Worm (Caenorhabditis elegans): Measurements from ENCODE around the gene tald-1.
A peak's percentile ranks its signal among the peaks of the same experiment; 100 is the strongest.

The tald-1 gene

DNA sequence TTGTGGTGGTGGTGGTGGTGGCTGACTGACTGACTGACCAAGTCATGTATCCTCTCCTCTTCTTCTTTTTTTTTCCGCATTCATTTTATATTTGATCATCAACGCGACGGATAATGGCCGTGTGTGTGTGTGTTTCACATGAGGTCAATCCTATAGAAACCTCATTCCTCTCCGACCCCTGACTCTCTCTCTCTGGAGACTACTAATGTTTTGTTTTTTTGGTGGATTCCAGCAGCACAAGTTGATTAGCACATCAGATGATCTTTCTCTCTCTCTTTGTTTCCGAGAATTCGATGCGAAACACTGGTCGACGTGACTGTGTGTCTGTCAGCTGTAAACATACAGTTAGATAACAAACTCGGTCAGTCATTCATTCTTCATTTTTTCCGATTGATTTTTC is 18.7 kb downstream of the tald-1 start, which contains the start of gene Y24D9A.7 (continued):
- TF ChIP-seq mep-1 (tag; optimal IDR thresholded peaks at IDR 0.05) = peak; percentile 18
- no peak for TF ChIP-seq ceh-32 (tag; optimal IDR thresholded peaks at IDR 0.05; ENCODE audit: poor library complexity)
- no peak for TF ChIP-seq Y75B8A.6 (GFP tag; IDR thresholded peaks at IDR 0.05)
- TF ChIP-seq cey-2 (tag; optimal IDR thresholded peaks at IDR 0.05; ENCODE audit: borderline replicate concordance, insufficient read depth) = no peak
- no peak for TF ChIP-seq nhr-48 (tag; optimal IDR thresholded peaks at IDR 0.05)
- TF ChIP-seq tag-97 (GFP tag; IDR thresholded peaks at IDR 0.05) = no peak
- TF ChIP-seq mxl-3 (GFP tag; optimal IDR thresholded peaks at IDR 0.05) = no peak
- no peak for TF ChIP-seq saeg-2 (GFP tag; IDR thresholded peaks at IDR 0.05)
- no peak for TF ChIP-seq attf-4 (tag; optimal IDR thresholded peaks at IDR 0.05)
- TF ChIP-seq F37D6.2 (tag; optimal IDR thresholded peaks at IDR 0.05) = no peak
- TF ChIP-seq lin-38 (GFP tag; IDR thresholded peaks at IDR 0.05) = no peak
- TF ChIP-seq fos-1 (tag; optimal IDR thresholded peaks at IDR 0.05) = no peak
- TF ChIP-seq Y105C5A.15 (GFP tag; IDR thresholded peaks at IDR 0.05) = no peak
- peak; percentile 54 for TF ChIP-seq dve-1 (tag; optimal IDR thresholded peaks at IDR 0.05; ENCODE audit: insufficient read depth)
- TF ChIP-seq set-16 (GFP tag; IDR thresholded peaks at IDR 0.05) = no peak
- TF ChIP-seq spr-1 (tag; optimal IDR thresholded peaks at IDR 0.05) = no peak
- peak; percentile 13 for TF ChIP-seq nhr-11 (tag; optimal IDR thresholded peaks at IDR 0.05)
- peak; percentile 56 for TF ChIP-seq nhr-28 (tag; optimal IDR thresholded peaks at IDR 0.05)
- TF ChIP-seq snpc-4 (tag; optimal IDR thresholded peaks at IDR 0.05) = no peak

DNA sequence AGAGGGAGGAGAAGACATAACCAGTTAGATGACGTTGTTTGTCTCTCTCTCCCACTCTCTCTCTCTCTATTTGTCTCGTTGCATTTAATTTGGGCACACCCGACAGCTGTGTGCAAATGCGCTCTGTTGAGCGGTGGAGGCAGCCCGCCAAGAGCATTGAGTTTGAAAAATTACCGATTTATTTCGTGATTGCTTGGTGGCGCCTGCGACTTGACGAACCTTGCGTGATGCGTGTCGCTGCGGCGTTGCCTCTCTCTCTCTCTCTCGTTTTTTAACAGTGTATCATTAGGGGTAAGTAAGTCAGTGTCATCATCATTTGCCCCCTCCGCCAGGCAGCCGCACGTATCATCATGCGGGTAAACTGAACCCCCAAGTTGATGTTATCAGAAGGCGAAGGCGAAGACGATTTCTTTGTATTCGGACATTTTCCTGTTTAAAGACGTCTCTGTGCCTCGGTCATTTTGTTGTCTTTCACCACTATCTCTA is 19.6 kb downstream of the tald-1 start:
- TF ChIP-seq aly-2 (tag; optimal IDR thresholded peaks at IDR 0.05) = no peak
- no peak for TF ChIP-seq F49E8.2 (tag; optimal IDR thresholded peaks at IDR 0.05; ENCODE audit: borderline replicate concordance)
- no peak for TF ChIP-seq daf-12 (tag; optimal IDR thresholded peaks at IDR 0.05)
- TF ChIP-seq daf-8 (GFP tag; IDR thresholded peaks at IDR 0.05) = no peak
- TF ChIP-seq spr-1 (tag; optimal IDR thresholded peaks at IDR 0.05) = no peak
- TF ChIP-seq ceh-28 (tag; optimal IDR thresholded peaks at IDR 0.05) = no peak
- TF ChIP-seq unc-39 (tag; optimal IDR thresholded peaks at IDR 0.05) = no peak
- peak; percentile 3 for TF ChIP-seq jun-1 (tag; optimal IDR thresholded peaks at IDR 0.05)
- no peak for TF ChIP-seq duxl-1 (tag; optimal IDR thresholded peaks at IDR 0.05; ENCODE audit: poor library complexity)
- peak; percentile 42 for TF ChIP-seq nhr-11 (tag; optimal IDR thresholded peaks at IDR 0.05)
- TF ChIP-seq nhr-25 (tag; optimal IDR thresholded peaks at IDR 0.05; ENCODE audit: borderline replicate concordance, insufficient read depth) = peak; percentile 8
- no peak for TF ChIP-seq mxl-2 (GFP tag; conservative IDR thresholded peaks at IDR 0.05)
- TF ChIP-seq zag-1 (tag; optimal IDR thresholded peaks at IDR 0.05) = no peak
- peak; percentile 37; the same call in 1 of the 2 replicates for TF ChIP-seq nhr-41 (GFP tag; IDR thresholded peaks at IDR 0.05)
- TF ChIP-seq hif-1 (tag; optimal IDR thresholded peaks at IDR 0.05) = peak in 1 of 2 experiments; percentile 73
- TF ChIP-seq nhr-77 (tag; optimal IDR thresholded peaks at IDR 0.05) = no peak
- TF ChIP-seq nhr-76 (tag; optimal IDR thresholded peaks at IDR 0.05) = no peak
- peak; percentile 44 for TF ChIP-seq nhr-6 (tag; optimal IDR thresholded peaks at IDR 0.05)
- TF ChIP-seq madf-9 (GFP tag; conservative IDR thresholded peaks at IDR 0.05) = 0 out of 2 replicates have a peak, but pooled peaks have one; percentile 57
- TF ChIP-seq ceh-44 (GFP tag; IDR thresholded peaks at IDR 0.05) = 0 out of 2 replicates have a peak, but pooled peaks have one; percentile 44
- TF ChIP-seq dpl-1 (GFP tag; optimal IDR thresholded peaks at IDR 0.05) = peak; percentile 67
- TF ChIP-seq aha-1 (tag) = peak; percentile 96
- TF ChIP-seq hlh-11 (tag; optimal IDR thresholded peaks at IDR 0.05) = peak; percentile 90
- peak; percentile 89 for TF ChIP-seq lin-38 (GFP tag; IDR thresholded peaks at IDR 0.05)
- peak; percentile 32 to 58 for TF ChIP-seq mdl-1 (tag; optimal IDR thresholded peaks at IDR 0.05)
- peak; percentile 49 for TF ChIP-seq mes-2 (tag; optimal IDR thresholded peaks at IDR 0.05; ENCODE audit: poor library complexity, severe bottlenecking)
- peak; percentile 61; the same call in 1 of the 2 replicates for TF ChIP-seq egl-43 (GFP tag; IDR thresholded peaks at IDR 0.05)
- no peak for TF ChIP-seq gei-8 (GFP tag; optimal IDR thresholded peaks at IDR 0.05)
- no peak for TF ChIP-seq ceh-62 (tag; optimal IDR thresholded peaks at IDR 0.05)
- peak; percentile 45 for TF ChIP-seq hmg-1.1 (GFP tag; IDR thresholded peaks at IDR 0.05)
- TF ChIP-seq fos-1 (tag; optimal IDR thresholded peaks at IDR 0.05) = no peak
- no peak for TF ChIP-seq zfp-3 (GFP tag; conservative IDR thresholded peaks at IDR 0.05)
- no peak for TF ChIP-seq nhr-102 (tag; optimal IDR thresholded peaks at IDR 0.05)
- TF ChIP-seq attf-4 (tag; optimal IDR thresholded peaks at IDR 0.05) = no peak
- no peak for TF ChIP-seq ces-1 (GFP tag; optimal IDR thresholded peaks at IDR 0.05)
- TF ChIP-seq set-16 (GFP tag; IDR thresholded peaks at IDR 0.05) = peak; percentile 53
